Worm (Caenorhabditis elegans) whole organism, L4 larva: ENCODE measurements around the gene rod-1.
A peak's percentile ranks its signal among the peaks of the same experiment; 100 is the strongest.

Source experiments
- F10B5.3 ChIP-seq: sonication (generic microtip); optimal IDR thresholded peaks from 2 replicates; lab custom pipeline; 2016; ENCODE audit warnings: mild to moderate bottlenecking, missing genetic modification characterization, missing compliant biosample characterization
- F26F4.8 ChIP-seq: fragments of 200-800 bp; sonication (Bioruptor generic); conservative IDR thresholded peaks from 2 replicates; pipeline ENCODE4 v1.3.6; 2022; ENCODE audit warnings: missing genetic modification characterization, missing compliant biosample characterization
- F44E2.7 ChIP-seq: fragments of 200-800 bp; sonication (Bioruptor generic); IDR thresholded peaks from 2 replicates; pipeline ENCODE4 v2.1.2; 2022; ENCODE audit warnings: missing genetic modification characterization, missing compliant biosample characterization
- F49E8.2 ChIP-seq: sonication (generic microtip); optimal IDR thresholded peaks from 2 replicates; lab custom pipeline; 2016; ENCODE audit warnings: missing compliant biosample characterization, mild to moderate bottlenecking, missing genetic modification characterization, borderline replicate concordance
- R02D3.7 ChIP-seq: fragments of 150-350 bp; sonication (generic microtip); optimal IDR thresholded peaks from 3 replicates; lab custom pipeline; 2014; ENCODE audit warnings: missing biosample characterization, missing genetic modification characterization
- T20F7.1 ChIP-seq: fragments of 200-800 bp; sonication (Bioruptor generic); optimal IDR thresholded peaks from 2 replicates; lab custom pipeline; 2018; ENCODE audit warnings: mild to moderate bottlenecking, missing genetic modification characterization, missing compliant biosample characterization
- ZK337.2 ChIP-seq: fragments of 200-800 bp; sonication (Bioruptor generic); IDR thresholded peaks from 2 replicates; pipeline ENCODE4 v1.3.6; 2022; ENCODE audit warnings: missing genetic modification reagents, missing genetic modification characterization, missing compliant biosample characterization
- attf-4 ChIP-seq: sonication (generic microtip); optimal IDR thresholded peaks from 3 replicates; lab custom pipeline; 2017; ENCODE audit warnings: missing biosample characterization, missing genetic modification characterization
- ceh-32 ChIP-seq: sonication (generic microtip); optimal IDR thresholded peaks from 2 replicates; lab custom pipeline; 2016; ENCODE audit warnings: mild to moderate bottlenecking, missing genetic modification characterization, missing compliant biosample characterization; ENCODE audit not compliant: poor library complexity
- ctbp-1 ChIP-seq: fragments of 200-800 bp; sonication (Bioruptor generic); IDR thresholded peaks from 2 replicates; pipeline ENCODE4 v1.3.6; 2022; ENCODE audit warnings: missing genetic modification reagents, missing genetic modification characterization, missing compliant biosample characterization
- daf-12 ChIP-seq: fragments of 150-350 bp; optimal IDR thresholded peaks from 2 replicates; lab custom pipeline; 2014; ENCODE audit warnings: missing biosample characterization, missing genetic modification reagents, missing genetic modification characterization
- daf-16 ChIP-seq, 3 experiments: sonication (generic microtip); optimal IDR thresholded peaks; 2 replicates each; lab custom pipeline; 2016 to 2017; ENCODE audit warnings: missing genetic modification characterization in 3 of 3, missing genetic modification reagents in 3 of 3, mild to moderate bottlenecking in 2 of 3, missing compliant biosample characterization in 2 of 3, missing biosample characterization in 1 of 3, moderate library complexity in 1 of 3
- daf-19 ChIP-seq: fragments of 200-800 bp; sonication (Bioruptor generic); conservative IDR thresholded peaks from 2 replicates; pipeline ENCODE4 v1.3.6; 2022; ENCODE audit warnings: missing genetic modification characterization, missing compliant biosample characterization
- daf-8 ChIP-seq: fragments of 200-800 bp; sonication (Bioruptor generic); IDR thresholded peaks from 2 replicates; pipeline ENCODE4 v1.3.6; 2022; ENCODE audit warnings: missing genetic modification characterization, missing compliant biosample characterization
- dmd-8 ChIP-seq: fragments of 200-800 bp; sonication (Bioruptor generic); IDR thresholded peaks from 2 replicates; pipeline ENCODE4 v1.3.6; 2022; ENCODE audit warnings: missing genetic modification characterization, missing compliant biosample characterization
- dpl-1 ChIP-seq: fragments of 150-350 bp; optimal IDR thresholded peaks from 2 replicates; lab custom pipeline; 2014; ENCODE audit warnings: missing biosample characterization, missing genetic modification reagents, missing genetic modification characterization
- egl-27 ChIP-seq: sonication (generic microtip); optimal IDR thresholded peaks from 3 replicates; lab custom pipeline; 2017; ENCODE audit warnings: missing biosample characterization, missing genetic modification reagents, missing genetic modification characterization
- egl-43 ChIP-seq: fragments of 200-800 bp; sonication (Bioruptor generic); IDR thresholded peaks from 2 replicates; pipeline ENCODE4 v1.3.6; 2022; ENCODE audit warnings: missing genetic modification reagents, missing genetic modification characterization, missing compliant biosample characterization
- hmg-1.1 ChIP-seq: fragments of 200-800 bp; sonication (Bioruptor generic); IDR thresholded peaks from 2 replicates; pipeline ENCODE4 v1.3.6; 2022; ENCODE audit warnings: missing genetic modification reagents, missing genetic modification characterization, missing compliant biosample characterization
- lin-1 ChIP-seq: fragments of 200-800 bp; sonication (Bioruptor generic); IDR thresholded peaks from 2 replicates; pipeline ENCODE4 v1.3.6; 2022; ENCODE audit warnings: missing genetic modification reagents, missing genetic modification characterization, missing compliant biosample characterization
- lin-13 ChIP-seq: fragments of 150-350 bp; optimal IDR thresholded peaks from 2 replicates; lab custom pipeline; 2014; ENCODE audit warnings: missing biosample characterization, missing genetic modification reagents, missing genetic modification characterization
- lin-39 ChIP-seq: fragments of 150-350 bp; optimal IDR thresholded peaks from 2 replicates; lab custom pipeline; 2014; ENCODE audit warnings: missing biosample characterization, missing genetic modification reagents, missing genetic modification characterization
- lir-3 ChIP-seq: sonication (generic microtip); optimal IDR thresholded peaks from 2 replicates; lab custom pipeline; 2016; ENCODE audit warnings: mild to moderate bottlenecking, missing genetic modification characterization, missing compliant biosample characterization
- lsy-2 ChIP-seq, 2 experiments: fragments of 150-350 bp in 1 of 2; sonication (generic microtip) in 1 of 2; optimal IDR thresholded peaks; 2 replicates each; lab custom pipeline; 2014 to 2017; ENCODE audit warnings: missing biosample characterization in 2 of 2, missing genetic modification characterization in 2 of 2
- madf-9 ChIP-seq: fragments of 200-800 bp; sonication (Bioruptor generic); conservative IDR thresholded peaks from 2 replicates; pipeline ENCODE4 v1.3.6; 2022; ENCODE audit warnings: missing genetic modification reagents, missing genetic modification characterization, missing compliant biosample characterization
- mdl-1 ChIP-seq, 2 experiments: fragments of 150-350 bp in 1 of 2; sonication (generic microtip) in 1 of 2; optimal IDR thresholded peaks; 2 replicates each; lab custom pipeline; 2014 to 2017; ENCODE audit warnings: missing biosample characterization in 2 of 2, missing genetic modification characterization in 2 of 2
- mdt-29 ChIP-seq: fragments of 200-800 bp; sonication (Bioruptor generic); IDR thresholded peaks from 2 replicates; pipeline ENCODE4 v1.3.6; 2022; ENCODE audit warnings: missing genetic modification reagents, missing genetic modification characterization, missing compliant biosample characterization
- mes-2 ChIP-seq: sonication (generic microtip); optimal IDR thresholded peaks from 2 replicates; lab custom pipeline; 2016; ENCODE audit warnings: missing genotype, mild to moderate bottlenecking, missing genetic modification characterization, missing compliant biosample characterization; ENCODE audit not compliant: poor library complexity, severe bottlenecking
- mxl-2 ChIP-seq: fragments of 200-800 bp; sonication (Bioruptor generic); conservative IDR thresholded peaks from 2 replicates; pipeline ENCODE4 v1.3.6; 2022; ENCODE audit warnings: missing genetic modification reagents, missing genetic modification characterization, missing compliant biosample characterization
- nhr-10 ChIP-seq: fragments of 150-350 bp; optimal IDR thresholded peaks from 2 replicates; lab custom pipeline; 2014; ENCODE audit warnings: missing biosample characterization, missing genetic modification characterization
- nhr-102 ChIP-seq: sonication (generic microtip); optimal IDR thresholded peaks from 2 replicates; lab custom pipeline; 2016; ENCODE audit warnings: mild to moderate bottlenecking, missing genetic modification characterization, moderate library complexity, missing compliant biosample characterization
- nhr-76 ChIP-seq: fragments of 150-350 bp; optimal IDR thresholded peaks from 2 replicates; lab custom pipeline; 2014; ENCODE audit warnings: missing biosample characterization, missing genetic modification characterization
- pha-4 ChIP-seq, 2 experiments: fragments of 150-350 bp in 1 of 2; fragments of 200-800 bp in 1 of 2; sonication (Bioruptor generic) in 1 of 2; IDR thresholded peaks in 1 of 2; optimal IDR thresholded peaks in 1 of 2; 2 replicates each; pipeline versions ENCODE4 v1.3.6 to Lab custom; 2014 to 2022; ENCODE audit warnings: missing genetic modification characterization in 2 of 2, missing genetic modification reagents in 2 of 2, missing biosample characterization in 1 of 2, missing compliant biosample characterization in 1 of 2
- pqm-1 ChIP-seq: sonication (generic microtip); optimal IDR thresholded peaks from 2 replicates; lab custom pipeline; 2017; ENCODE audit warnings: missing biosample characterization, missing genetic modification characterization
- rbr-2 ChIP-seq: sonication (generic microtip); optimal IDR thresholded peaks from 2 replicates; lab custom pipeline; 2016; ENCODE audit warnings: missing genotype, missing genetic modification characterization, missing compliant biosample characterization
- saeg-2 ChIP-seq: fragments of 200-800 bp; sonication (Bioruptor generic); IDR thresholded peaks from 2 replicates; pipeline ENCODE4 v1.3.6; 2022; ENCODE audit warnings: missing genetic modification reagents, missing genetic modification characterization, missing compliant biosample characterization
- sdz-12 ChIP-seq: fragments of 200-800 bp; sonication (Bioruptor generic); optimal IDR thresholded peaks from 2 replicates; lab custom pipeline; 2018; ENCODE audit warnings: mild to moderate bottlenecking, missing genetic modification characterization, missing compliant biosample characterization
- skn-1 ChIP-seq: fragments of 150-350 bp; optimal IDR thresholded peaks from 2 replicates; lab custom pipeline; 2014; ENCODE audit warnings: missing biosample characterization, missing genetic modification characterization
- snpc-1.2 ChIP-seq: fragments of 200-800 bp; sonication (Bioruptor generic); IDR thresholded peaks from 2 replicates; pipeline ENCODE4 v1.3.6; 2022; ENCODE audit warnings: missing genetic modification reagents, missing genetic modification characterization, missing compliant biosample characterization
- snpc-4 ChIP-seq: fragments of 150-350 bp; optimal IDR thresholded peaks from 2 replicates; lab custom pipeline; 2014; ENCODE audit warnings: missing biosample characterization, missing genetic modification characterization
- spr-3 ChIP-seq: fragments of 200-800 bp; sonication (Bioruptor generic); optimal IDR thresholded peaks from 2 replicates; lab custom pipeline; 2018; ENCODE audit warnings: mild to moderate bottlenecking, missing genetic modification characterization, missing compliant biosample characterization
- unc-62 ChIP-seq, 3 experiments: fragments of 150-350 bp in 1 of 3; sonication (generic microtip); optimal IDR thresholded peaks in 2 of 3; peaks in 1 of 3; 1 replicate in 1 of 3; 2 replicates in 2 of 3; lab custom pipeline; 2014 to 2017; ENCODE audit warnings: missing biosample characterization in 3 of 3, missing genetic modification characterization in 3 of 3, missing genetic modification reagents in 3 of 3, missing genotype in 1 of 3
- zag-1 ChIP-seq: fragments of 150-350 bp; optimal IDR thresholded peaks from 2 replicates; lab custom pipeline; 2014; ENCODE audit warnings: missing biosample characterization, missing genetic modification characterization
- zfp-3 ChIP-seq: fragments of 200-800 bp; sonication (Bioruptor generic); conservative IDR thresholded peaks from 2 replicates; pipeline ENCODE4 v1.3.6; 2022; ENCODE audit warnings: missing genetic modification reagents, missing genetic modification characterization, missing compliant biosample characterization
- zip-2 ChIP-seq: fragments of 150-350 bp; optimal IDR thresholded peaks from 2 replicates; lab custom pipeline; 2014; ENCODE audit warnings: missing biosample characterization, missing genetic modification characterization
- ztf-11 ChIP-seq: fragments of 150-350 bp; optimal IDR thresholded peaks from 2 replicates; lab custom pipeline; 2014; ENCODE audit warnings: missing biosample characterization, missing genetic modification characterization

Gene rod-1

ce11 chrIV:7507841-7508509, 29.7 kb downstream of the rod-1 start, which contains the start of the genes vdac-1 and R05G6.5 (continued):
- TF ChIP-seq F26F4.8 = no peak
- TF ChIP-seq nhr-10 (tag; lab: Kevin White, UChicago) = peak; percentile 50
- TF ChIP-seq nhr-76 (tag; lab: Kevin White, UChicago) = no peak
- peak; percentile 10 for TF ChIP-seq zip-2
- TF ChIP-seq attf-4 (tag; lab: Kevin White, UChicago) = no peak
- peak; percentile 72 for TF ChIP-seq rbr-2 (tag; lab: Kevin White, UChicago)
- no peak for TF ChIP-seq daf-12 (tag; lab: Kevin White, UChicago)
- no peak for TF ChIP-seq ztf-11 (tag; lab: Kevin White, UChicago)
- peak; percentile 65 for TF ChIP-seq madf-9 (GFP tag; lab: Robert Waterston, UW)
- TF ChIP-seq dmd-8 (GFP tag; lab: Robert Waterston, UW) = peak; percentile 73; the same call in 1 of the 2 replicates
- peak; percentile 71 for TF ChIP-seq hmg-1.1 (GFP tag; lab: Robert Waterston, UW)
- TF ChIP-seq ctbp-1 (GFP tag; lab: Robert Waterston, UW) = peak; percentile 63; the same call in 1 of the 2 replicates
- TF ChIP-seq T20F7.1 (GFP tag; lab: Kevin White, UChicago) = peak; percentile 88
- peak; percentile 89 for TF ChIP-seq dpl-1
- TF ChIP-seq skn-1 (tag; lab: Kevin White, UChicago) = no peak
- TF ChIP-seq mes-2 (tag; lab: Kevin White, UChicago) = peak; percentile 82
- TF ChIP-seq ZK337.2 (GFP tag; lab: Robert Waterston, UW) = no peak
- TF ChIP-seq snpc-1.2 (GFP tag; lab: Robert Waterston, UW) = no peak
- no peak for TF ChIP-seq daf-8 (GFP tag; lab: Robert Waterston, UW)
- no peak for TF ChIP-seq snpc-4 (tag; lab: Kevin White, UChicago)
- TF ChIP-seq egl-43 (GFP tag; lab: Robert Waterston, UW) = no peak
- TF ChIP-seq F44E2.7 (GFP tag; lab: Robert Waterston, UW) = 0 out of 2 replicates have a peak, but pooled peaks have one; percentile 21
- TF ChIP-seq F10B5.3 (tag; lab: Kevin White, UChicago) = no peak
- no peak for TF ChIP-seq F49E8.2 (tag; lab: Kevin White, UChicago)
- TF ChIP-seq mdt-29 (GFP tag; lab: Robert Waterston, UW) = no peak
- peak; percentile 69 for TF ChIP-seq zfp-3 (GFP tag; lab: Robert Waterston, UW)
- TF ChIP-seq spr-3 (GFP tag; lab: Kevin White, UChicago) = no peak
- TF ChIP-seq saeg-2 = 0 out of 2 replicates have a peak, but pooled peaks have one; percentile 45
- no peak for TF ChIP-seq egl-27 (tag; lab: Kevin White, UChicago)
- TF ChIP-seq unc-62 (GFP tag; optimal IDR thresholded peaks at IDR 0.05 in 1 of 2; lab: Kevin White, UChicago) = no peak
- TF ChIP-seq unc-62 (tag; optimal IDR thresholded peaks at IDR 0.05; lab: Kevin White, UChicago) = no peak
- TF ChIP-seq mdl-1 (tag; optimal IDR thresholded peaks at IDR 0.05; lab: Kevin White, UChicago) = peak in 1 of 2 experiments; percentile 78
- TF ChIP-seq sdz-12 = no peak
- peak in 1 of 2 experiments; percentile 2 for TF ChIP-seq daf-16 (GFP tag; optimal IDR thresholded peaks at IDR 0.05; lab: Kevin White, UChicago)
- peak; percentile 73 for TF ChIP-seq daf-16 (tag; optimal IDR thresholded peaks at IDR 0.05; lab: Kevin White, UChicago)
- TF ChIP-seq daf-19 = no peak

- TF ChIP-seq ceh-32 (tag; lab: Kevin White, UChicago) (no peak), pha-4 (GFP tag; IDR thresholded peaks at IDR 0.05; lab: Robert Waterston, UW) (no peak), pha-4 (tag; optimal IDR thresholded peaks at IDR 0.05; lab: Kevin White, UChicago) (no peak), daf-8 (GFP tag; lab: Robert Waterston, UW) (no peak), lin-1 (GFP tag; lab: Robert Waterston, UW) (no peak), R02D3.7 (no peak), nhr-102 (tag; lab: Kevin White, UChicago) (no peak), mxl-2 (GFP tag; lab: Robert Waterston, UW) (no peak), lir-3 (tag; lab: Kevin White, UChicago) (no peak), daf-12 (tag; lab: Kevin White, UChicago) (no peak), lin-13 (GFP tag; lab: Kevin White, UChicago) (no peak), lsy-2 (tag; optimal IDR thresholded peaks at IDR 0.05; lab: Kevin White, UChicago) (peak in 1 of 2 experiments; percentile 91), dpl-1 (peak; percentile 27), ZK337.2 (GFP tag; lab: Robert Waterston, UW) (no peak), mdl-1 (tag; optimal IDR thresholded peaks at IDR 0.05; lab: Kevin White, UChicago) (no peak), pqm-1 (tag; lab: Kevin White, UChicago) (no peak), F49E8.2 (tag; lab: Kevin White, UChicago) (peak; percentile 9), zfp-3 (GFP tag; lab: Robert Waterston, UW) (no peak), lin-39 (tag; lab: Kevin White, UChicago) (no peak), zag-1 (tag; lab: Kevin White, UChicago) (no peak), daf-16 (GFP tag; optimal IDR thresholded peaks at IDR 0.05; lab: Kevin White, UChicago) (no peak), daf-16 (tag; optimal IDR thresholded peaks at IDR 0.05; lab: Kevin White, UChicago) (peak; percentile 16)
These were observed 30.6 kb downstream of the rod-1 start for ce11 chrIV:7508850-7509249.
